Worm (Caenorhabditis elegans): ENCODE measurements around the gene F47B10.5.

ce11 chrX:10870137-10870536 lies 20.2 kb downstream of the F47B10.5 start, which contains the start of gene pgp-7:
- no peak for TF ChIP-seq npax-4 (tag; optimal IDR thresholded peaks at IDR 0.05)
- TF ChIP-seq ceh-9 (tag; optimal IDR thresholded peaks at IDR 0.05): no peak
